Worm (Caenorhabditis elegans) whole organism, mixed stage, embryonic: ENCODE data around the gene dcaf-1.

Source experiments
- M03D4.4 ChIP-seq: sonication (generic microtip); optimal IDR thresholded peaks from 2 replicates; lab custom pipeline; 2017; ENCODE audit warnings: mild to moderate bottlenecking, missing genetic modification characterization, missing compliant biosample characterization
- blmp-1 ChIP-seq: fragments of 150-350 bp; optimal IDR thresholded peaks from 2 replicates; lab custom pipeline; 2014; ENCODE audit warnings: missing biosample characterization, missing genetic modification characterization
- ceh-39 ChIP-seq: fragments of 150-350 bp; optimal IDR thresholded peaks from 2 replicates; lab custom pipeline; 2014; ENCODE audit warnings: missing biosample characterization, missing genetic modification characterization
- ceh-83 ChIP-seq: fragments of 200-800 bp; sonication (Bioruptor generic); optimal IDR thresholded peaks from 2 replicates; lab custom pipeline; 2018; ENCODE audit warnings: mild to moderate bottlenecking, missing genetic modification characterization, missing compliant biosample characterization
- ces-1 ChIP-seq: fragments of 150-350 bp; optimal IDR thresholded peaks from 2 replicates; lab custom pipeline; 2014; ENCODE audit warnings: missing biosample characterization, missing genetic modification reagents, missing genetic modification characterization
- cnd-1 ChIP-seq: fragments of 200-800 bp; sonication (Bioruptor generic); optimal IDR thresholded peaks from 2 replicates; lab custom pipeline; 2018; ENCODE audit warnings: mild to moderate bottlenecking, missing genetic modification characterization, missing compliant biosample characterization
- drap-1 ChIP-seq: fragments of 200-800 bp; sonication (Bioruptor generic); optimal IDR thresholded peaks from 3 replicates; lab custom pipeline; 2018; ENCODE audit warnings: mild to moderate bottlenecking, missing genetic modification characterization, missing compliant biosample characterization
- elt-1 ChIP-seq: sonication (generic microtip); optimal IDR thresholded peaks from 2 replicates; lab custom pipeline; 2017; ENCODE audit warnings: missing genetic modification characterization, mild to moderate bottlenecking, missing compliant biosample characterization, antibody characterized with exemption, moderate library complexity, borderline replicate concordance; ENCODE audit not compliant: insufficient read depth
- elt-3 ChIP-seq: fragments of 150-350 bp; optimal IDR thresholded peaks from 2 replicates; lab custom pipeline; 2014; ENCODE audit warnings: missing biosample characterization, missing genetic modification characterization
- ham-2 ChIP-seq: fragments of 200-800 bp; sonication (Bioruptor generic); optimal IDR thresholded peaks from 2 replicates; lab custom pipeline; 2018; ENCODE audit warnings: mild to moderate bottlenecking, missing genetic modification characterization, missing compliant biosample characterization
- hlh-1 ChIP-seq: fragments of 150-350 bp; optimal IDR thresholded peaks from 2 replicates; lab custom pipeline; 2014; ENCODE audit warnings: missing biosample characterization, missing genetic modification reagents, missing genetic modification characterization
- lin-13 ChIP-seq: fragments of 150-350 bp; optimal IDR thresholded peaks from 2 replicates; lab custom pipeline; 2014; ENCODE audit warnings: missing biosample characterization, missing genetic modification characterization
- lsy-2 ChIP-seq: fragments of 150-350 bp; optimal IDR thresholded peaks from 2 replicates; lab custom pipeline; 2014; ENCODE audit warnings: missing biosample characterization, missing genetic modification characterization
- mab-5 ChIP-seq: fragments of 150-350 bp; optimal IDR thresholded peaks from 2 replicates; lab custom pipeline; 2014; ENCODE audit warnings: missing biosample characterization, missing genetic modification characterization
- mep-1 ChIP-seq: fragments of 150-350 bp; optimal IDR thresholded peaks from 2 replicates; lab custom pipeline; 2017; ENCODE audit warnings: missing biosample characterization, missing genetic modification reagents, missing genetic modification characterization, inconsistent platforms
- mls-2 ChIP-seq: sonication (generic microtip); optimal IDR thresholded peaks from 2 replicates; lab custom pipeline; 2016; ENCODE audit warnings: mild to moderate bottlenecking, missing genetic modification characterization, moderate library complexity, missing compliant biosample characterization
- nhr-12 ChIP-seq: fragments of 150-350 bp; optimal IDR thresholded peaks from 2 replicates; lab custom pipeline; 2014; ENCODE audit warnings: missing biosample characterization, missing genetic modification characterization
- nhr-2 ChIP-seq: fragments of 150-350 bp; optimal IDR thresholded peaks from 2 replicates; lab custom pipeline; 2014; ENCODE audit warnings: missing biosample characterization, missing genetic modification characterization
- nhr-237 ChIP-seq: fragments of 150-350 bp; optimal IDR thresholded peaks from 2 replicates; lab custom pipeline; 2014; ENCODE audit warnings: missing biosample characterization, missing genetic modification characterization
- nhr-76 ChIP-seq: sonication (generic microtip); optimal IDR thresholded peaks from 2 replicates; lab custom pipeline; 2017; ENCODE audit warnings: missing biosample characterization, missing genetic modification characterization
- pha-4 ChIP-seq: fragments of 150-350 bp; optimal IDR thresholded peaks from 2 replicates; lab custom pipeline; 2018; ENCODE audit warnings: missing biosample characterization, missing genetic modification reagents, missing genetic modification characterization
- sem-2 ChIP-seq: fragments of 200-800 bp; sonication (Bioruptor generic); optimal IDR thresholded peaks from 2 replicates; lab custom pipeline; 2018; ENCODE audit warnings: mild to moderate bottlenecking, missing genetic modification characterization, missing compliant biosample characterization
- snpc-4 ChIP-seq: fragments of 150-350 bp; optimal IDR thresholded peaks from 2 replicates; lab custom pipeline; 2014; ENCODE audit warnings: missing biosample characterization, missing genetic modification characterization
- sptf-1 ChIP-seq: sonication (generic microtip); optimal IDR thresholded peaks from 2 replicates; lab custom pipeline; 2017; ENCODE audit warnings: mild to moderate bottlenecking, missing genetic modification characterization, moderate library complexity, missing compliant biosample characterization
- tbx-8 ChIP-seq: fragments of 200-800 bp; sonication (Bioruptor generic); optimal IDR thresholded peaks from 2 replicates; lab custom pipeline; 2018; ENCODE audit warnings: mild to moderate bottlenecking, missing genetic modification characterization, moderate library complexity, missing compliant biosample characterization
- unc-120 ChIP-seq: sonication (generic microtip); optimal IDR thresholded peaks from 2 replicates; lab custom pipeline; 2017; ENCODE audit warnings: missing genetic modification characterization, missing compliant biosample characterization; ENCODE audit not compliant: poor library complexity, severe bottlenecking
- unc-62 ChIP-seq: fragments of 150-350 bp; optimal IDR thresholded peaks from 2 replicates; lab custom pipeline; 2014; ENCODE audit warnings: missing biosample characterization, missing genetic modification reagents, missing genetic modification characterization
- zip-8 ChIP-seq: fragments of 150-350 bp; optimal IDR thresholded peaks from 2 replicates; lab custom pipeline; 2014; ENCODE audit warnings: missing biosample characterization, missing genetic modification characterization
- ztf-11 ChIP-seq: fragments of 150-350 bp; optimal IDR thresholded peaks from 2 replicates; lab custom pipeline; 2014; ENCODE audit warnings: missing biosample characterization, missing genetic modification characterization

The dcaf-1 gene

ce11 chrIV:9723185-9723584, 16.7 kb upstream of the dcaf-1 start:
- TF ChIP-seq snpc-4 (tag; lab: Kevin White, UChicago) (no peak), ham-2 (no peak), ceh-83 (no peak), nhr-76 (tag; lab: Kevin White, UChicago) (no peak), pha-4 (tag; lab: Kevin White, UChicago) (no peak), drap-1 (GFP tag; lab: Kevin White, UChicago) (no peak), blmp-1 (tag; lab: Kevin White, UChicago) (no peak), M03D4.4 (tag; lab: Kevin White, UChicago) (no peak), tbx-8 (GFP tag; lab: Kevin White, UChicago) (no peak)

- TF ChIP-seq lsy-2, result peak; percentile 47
- TF ChIP-seq pha-4 (tag; lab: Kevin White, UChicago), result no peak
- TF ChIP-seq mls-2 (tag; lab: Kevin White, UChicago), result no peak
- no peak for TF ChIP-seq drap-1 (GFP tag; lab: Kevin White, UChicago)
- no peak for TF ChIP-seq nhr-237 (tag; lab: Kevin White, UChicago)
- TF ChIP-seq mep-1, result peak; percentile 20
- peak; percentile 75 for TF ChIP-seq unc-62 (GFP tag; lab: Kevin White, UChicago)
- TF ChIP-seq lin-13, result no peak
- TF ChIP-seq unc-120 (tag; lab: Kevin White, UChicago), result peak; percentile 75
- TF ChIP-seq sem-2, result no peak
- no peak for TF ChIP-seq hlh-1 (tag; lab: Kevin White, UChicago)
- no peak for TF ChIP-seq ztf-11 (tag; lab: Kevin White, UChicago)
- TF ChIP-seq sptf-1 (tag; lab: Kevin White, UChicago), result no peak
- no peak for TF ChIP-seq ceh-39 (tag; lab: Kevin White, UChicago)
- TF ChIP-seq ham-2, result no peak
- TF ChIP-seq mab-5 (tag; lab: Kevin White, UChicago), result no peak
- no peak for TF ChIP-seq M03D4.4 (tag; lab: Kevin White, UChicago)
Observed at ce11 chrIV:9718396-9718795, 11.9 kb upstream of the dcaf-1 start.

ce11 chrIV:9717844-9718243, 11.3 kb upstream of the dcaf-1 start:
- TF ChIP-seq zip-8 (tag; lab: Kevin White, UChicago) (no peak), sem-2 (no peak), drap-1 (GFP tag; lab: Kevin White, UChicago) (no peak), hlh-1 (tag; lab: Kevin White, UChicago) (no peak), ztf-11 (tag; lab: Kevin White, UChicago) (no peak)

- TF ChIP-seq blmp-1 (tag; lab: Kevin White, UChicago) (peak; percentile 92), unc-62 (GFP tag; lab: Kevin White, UChicago) (no peak), nhr-76 (tag; lab: Kevin White, UChicago) (no peak), ceh-83 (no peak)
Observed at ce11 chrIV:9716490-9716889, 10.0 kb upstream of the dcaf-1 start.

ce11 chrIV:9714264-9714663, 7.7 kb upstream of the dcaf-1 start:
- TF ChIP-seq nhr-12 (tag; lab: Kevin White, UChicago) (no peak), hlh-1 (tag; lab: Kevin White, UChicago) (no peak), tbx-8 (GFP tag; lab: Kevin White, UChicago) (no peak)

- TF ChIP-seq elt-1 (no peak), blmp-1 (tag; lab: Kevin White, UChicago) (no peak), tbx-8 (GFP tag; lab: Kevin White, UChicago) (no peak), nhr-2 (tag; lab: Kevin White, UChicago) (no peak), lin-13 (no peak), elt-3 (tag; lab: Kevin White, UChicago) (no peak), nhr-76 (tag; lab: Kevin White, UChicago) (no peak), ham-2 (no peak), nhr-237 (tag; lab: Kevin White, UChicago) (no peak), unc-120 (tag; lab: Kevin White, UChicago) (no peak), sptf-1 (tag; lab: Kevin White, UChicago) (no peak), ces-1 (GFP tag; lab: Kevin White, UChicago) (no peak), cnd-1 (tag; lab: Kevin White, UChicago) (no peak), hlh-1 (tag; lab: Kevin White, UChicago) (no peak), M03D4.4 (tag; lab: Kevin White, UChicago) (no peak), ceh-39 (tag; lab: Kevin White, UChicago) (no peak), sem-2 (no peak)
- TF ChIP-seq, all 35 proteins: peak for 0
Observed at ce11 chrIV:9712782-9713181, 6.3 kb upstream of the dcaf-1 start, which contains the start of gene K01H12.4. K01H12.4 (plus strand) TSS chrIV:9713082.
